Worm (Caenorhabditis elegans): ENCODE data around the gene rpn-7.

- TF ChIP-seq aly-1 (tag; optimal IDR thresholded peaks at IDR 0.05), result no peak
- TF ChIP-seq ets-7 (tag; optimal IDR thresholded peaks at IDR 0.05), result no peak
- no peak for TF ChIP-seq hnd-1 (tag; optimal IDR thresholded peaks at IDR 0.05)
- no peak for TF ChIP-seq tbx-11 (GFP tag; IDR thresholded peaks at IDR 0.05)
- TF ChIP-seq scrt-1 (GFP tag; IDR thresholded peaks at IDR 0.05), result no peak
- TF ChIP-seq ama-1 (optimal IDR thresholded peaks at IDR 0.05), result no peak
- no peak for TF ChIP-seq sea-1 (GFP tag; conservative IDR thresholded peaks at IDR 0.05)
- no peak for TF ChIP-seq pes-1 (GFP tag; IDR thresholded peaks at IDR 0.05)
- no peak for TF ChIP-seq ceh-36 (tag; optimal IDR thresholded peaks at IDR 0.05)
- TF ChIP-seq hmbx-1 (tag; optimal IDR thresholded peaks at IDR 0.05), result no peak
Measured at ce11 chrIV:9303994-9304393, 12.4 kb upstream of the rpn-7 start, which contains the start of gene F49C12.4.

Measured in whole organism, early embryonic.